Fruit fly (Drosophila melanogaster) whole organism, embryonic: ENCODE results near the gene msd1.

Experiments used
- Blimp-1 ChIP-seq: fragments of 200-800 bp; sonication (Bioruptor generic); optimal IDR thresholded peaks from 3 replicates; lab custom pipeline; 2018; ENCODE audit warnings: missing biosample characterization, missing genetic modification characterization, mild to moderate bottlenecking, moderate library complexity, missing genetic modification reagents
- CG10654 ChIP-seq: fragments of 200-800 bp; sonication (Bioruptor generic); optimal IDR thresholded peaks from 2 replicates; lab custom pipeline; 2016; ENCODE audit warnings: missing biosample characterization, missing genetic modification characterization
- CG11560 ChIP-seq: fragments of 200-800 bp; sonication (Bioruptor generic); IDR thresholded peaks from 3 replicates; pipeline ENCODE4 v1.3.6; 2022; ENCODE audit warnings: missing biosample characterization, missing genetic modification characterization
- CG12299 ChIP-seq: fragments of 200-800 bp; sonication (Bioruptor generic); optimal IDR thresholded peaks from 2 replicates; lab custom pipeline; 2018; ENCODE audit warnings: missing biosample characterization, mild to moderate bottlenecking, missing genetic modification characterization
- CG15601 ChIP-seq: fragments of 200-800 bp; sonication (Bioruptor generic); optimal IDR thresholded peaks from 3 replicates; lab custom pipeline; 2019; ENCODE audit warnings: missing biosample characterization, mild to moderate bottlenecking, missing genetic modification characterization, moderate library complexity
- CG1647 ChIP-seq: fragments of 200-800 bp; sonication (Bioruptor generic); optimal IDR thresholded peaks from 3 replicates; lab custom pipeline; 2016; ENCODE audit warnings: missing biosample characterization, missing genetic modification characterization
- CG16813 ChIP-seq: fragments of 200-800 bp; sonication (Bioruptor generic); IDR thresholded peaks from 3 replicates; pipeline ENCODE4 v1.3.6; 2022; ENCODE audit warnings: missing biosample characterization, missing genetic modification characterization; ENCODE audit not compliant: partially characterized antibody
- CG16863 ChIP-seq: fragments of 200-800 bp; sonication (Bioruptor generic); optimal IDR thresholded peaks from 3 replicates; lab custom pipeline; 2016; ENCODE audit warnings: missing biosample characterization, missing genetic modification characterization
- CG31224 ChIP-seq: fragments of 200-800 bp; sonication (Bioruptor generic); IDR thresholded peaks from 2 replicates; pipeline ENCODE4 v1.3.6; 2022; ENCODE audit warnings: missing biosample characterization, missing genetic modification characterization
- CG3281 ChIP-seq: fragments of 200-800 bp; sonication (Bioruptor generic); optimal IDR thresholded peaks from 3 replicates; lab custom pipeline; 2017; ENCODE audit warnings: missing biosample characterization, mild to moderate bottlenecking, missing genetic modification characterization
- CG5245 ChIP-seq: fragments of 200-800 bp; sonication (Bioruptor generic); optimal IDR thresholded peaks from 3 replicates; lab custom pipeline; 2016; ENCODE audit warnings: missing biosample characterization, missing genetic modification characterization
- CG6683 ChIP-seq: fragments of 200-800 bp; sonication (Bioruptor generic); optimal IDR thresholded peaks from 2 replicates; lab custom pipeline; 2017; ENCODE audit warnings: missing biosample characterization, mild to moderate bottlenecking, missing genetic modification characterization, missing genetic modification reagents
- CG7745 ChIP-seq: fragments of 200-800 bp; sonication (Bioruptor generic); optimal IDR thresholded peaks from 2 replicates; lab custom pipeline; 2018; ENCODE audit warnings: missing biosample characterization, mild to moderate bottlenecking, missing genetic modification characterization, moderate library complexity
- CG8281 ChIP-seq: fragments of 200-800 bp; sonication (Bioruptor generic); optimal IDR thresholded peaks from 2 replicates; lab custom pipeline; 2018; ENCODE audit warnings: missing biosample characterization, mild to moderate bottlenecking, missing genetic modification characterization, moderate library complexity
- CG9609 ChIP-seq: fragments of 200-800 bp; sonication (Bioruptor generic); optimal IDR thresholded peaks from 3 replicates; lab custom pipeline; 2016; ENCODE audit warnings: missing biosample characterization, missing genetic modification characterization
- CrebB ChIP-seq: fragments of 200-800 bp; sonication (Bioruptor generic); optimal IDR thresholded peaks from 3 replicates; lab custom pipeline; 2018; ENCODE audit warnings: missing biosample characterization, mild to moderate bottlenecking, missing genetic modification characterization
- Dbx ChIP-seq: fragments of 200-800 bp; sonication (Bioruptor generic); IDR thresholded peaks from 3 replicates; pipeline ENCODE4 v1.3.6; 2022; ENCODE audit warnings: missing biosample characterization, missing genetic modification characterization
- Dfd ChIP-seq, 2 experiments: fragments of >200 bp; optimal IDR thresholded peaks; 2 replicates each; lab custom pipeline; 2017; ENCODE audit warnings: missing biosample characterization in 2 of 2, missing genetic modification characterization in 2 of 2
- Dll ChIP-seq: fragments of 200-800 bp; sonication (Bioruptor generic); IDR thresholded peaks from 4 replicates; pipeline ENCODE4 v1.3.6; 2022; ENCODE audit warnings: missing biosample characterization, missing genetic modification characterization; ENCODE audit not compliant: partially characterized antibody
- Hey ChIP-seq: fragments of 200-800 bp; sonication (Bioruptor generic); optimal IDR thresholded peaks from 3 replicates; lab custom pipeline; 2018; ENCODE audit warnings: missing biosample characterization, mild to moderate bottlenecking, missing genetic modification characterization
- Lpt ChIP-seq: fragments of >200 bp; optimal IDR thresholded peaks from 2 replicates; lab custom pipeline; 2018; ENCODE audit warnings: missing biosample characterization, missing genetic modification characterization
- NFAT ChIP-seq: fragments of 200-800 bp; sonication (Bioruptor generic); IDR thresholded peaks from 2 replicates; pipeline ENCODE4 v1.3.6; 2022; ENCODE audit warnings: missing biosample characterization, missing genetic modification characterization
- Oaz ChIP-seq: fragments of 200-800 bp; sonication (Bioruptor generic); IDR thresholded peaks from 2 replicates; pipeline ENCODE4 v1.3.6; 2022; ENCODE audit warnings: missing biosample characterization, missing genetic modification characterization
- Poxn ChIP-seq: fragments of 200-800 bp; sonication (Bioruptor generic); IDR thresholded peaks from 2 replicates; pipeline ENCODE4 v1.3.6; 2022; ENCODE audit warnings: missing biosample characterization, missing genetic modification characterization
- Stat92E ChIP-seq, 3 experiments: fragments of >200 bp in 2 of 3; fragments of 200-800 bp in 1 of 3; sonication (Bioruptor generic) in 1 of 3; optimal IDR thresholded peaks; 2 replicates each; lab custom pipeline; 2017 to 2019; ENCODE audit warnings: missing biosample characterization in 3 of 3, missing genetic modification characterization in 3 of 3, mild to moderate bottlenecking in 1 of 3, moderate library complexity in 1 of 3
- Taf1 ChIP-seq: fragments of 200-800 bp; sonication (Bioruptor generic); IDR thresholded peaks from 2 replicates; pipeline ENCODE4 v1.3.6; 2022; ENCODE audit warnings: missing biosample characterization, missing genetic modification characterization
- Tbp ChIP-seq: fragments of >200 bp; optimal IDR thresholded peaks from 2 replicates; lab custom pipeline; 2018; ENCODE audit warnings: missing biosample characterization, missing genetic modification characterization
- ara ChIP-seq: fragments of 200-800 bp; sonication (Bioruptor generic); IDR thresholded peaks from 2 replicates; pipeline ENCODE4 v1.3.6; 2022; ENCODE audit warnings: missing biosample characterization, missing genetic modification characterization
- ase ChIP-seq: fragments of 200-800 bp; sonication (Bioruptor generic); IDR thresholded peaks from 3 replicates; pipeline ENCODE4 v1.3.6; 2022; ENCODE audit warnings: missing biosample characterization, missing genetic modification characterization
- bigmax ChIP-seq: fragments of 200-800 bp; sonication (Bioruptor generic); optimal IDR thresholded peaks from 2 replicates; lab custom pipeline; 2018; ENCODE audit warnings: missing biosample characterization, mild to moderate bottlenecking, missing genetic modification characterization
- bowl ChIP-seq: fragments of 200-800 bp; sonication (Bioruptor generic); IDR thresholded peaks from 2 replicates; pipeline ENCODE4 v1.3.6; 2022; ENCODE audit warnings: missing biosample characterization, missing genetic modification characterization
- br ChIP-seq: fragments of >200 bp; optimal IDR thresholded peaks from 2 replicates; lab custom pipeline; 2017
- bsh ChIP-seq, 2 experiments: fragments of 200-800 bp; sonication (Bioruptor generic); optimal IDR thresholded peaks; 2 replicates each; lab custom pipeline; 2017 to 2018; ENCODE audit warnings: mild to moderate bottlenecking in 2 of 2, missing biosample characterization in 2 of 2, missing genetic modification characterization in 2 of 2, moderate library complexity in 1 of 2
- crol ChIP-seq: fragments of 200-800 bp; sonication (Bioruptor generic); IDR thresholded peaks from 2 replicates; pipeline ENCODE4 v1.3.6; 2022; ENCODE audit warnings: missing biosample characterization, missing genetic modification characterization
- dati ChIP-seq: fragments of 200-800 bp; sonication (Bioruptor generic); IDR thresholded peaks from 2 replicates; pipeline ENCODE4 v1.3.6; 2022; ENCODE audit warnings: missing biosample characterization, missing genetic modification characterization
- dimm ChIP-seq: fragments of 200-800 bp; sonication (Bioruptor generic); IDR thresholded peaks from 2 replicates; pipeline ENCODE4 v1.3.6; 2022; ENCODE audit warnings: missing biosample characterization, missing genetic modification characterization
- dm ChIP-seq: fragments of 200-800 bp; sonication (Bioruptor generic); optimal IDR thresholded peaks from 3 replicates; lab custom pipeline; 2016; ENCODE audit warnings: missing biosample characterization, missing genetic modification characterization
- dmrt11E ChIP-seq: fragments of 200-800 bp; sonication (Bioruptor generic); optimal IDR thresholded peaks from 3 replicates; lab custom pipeline; 2018; ENCODE audit warnings: missing biosample characterization, mild to moderate bottlenecking, missing genetic modification characterization, moderate library complexity
- emc ChIP-seq: fragments of 200-800 bp; sonication (Bioruptor generic); optimal IDR thresholded peaks from 2 replicates; lab custom pipeline; 2016; ENCODE audit warnings: missing biosample characterization, missing genetic modification characterization
- fd102C ChIP-seq: fragments of 200-800 bp; sonication (Bioruptor generic); optimal IDR thresholded peaks from 2 replicates; lab custom pipeline; 2018; ENCODE audit warnings: missing biosample characterization, mild to moderate bottlenecking, missing genetic modification characterization, moderate library complexity
- gfzf ChIP-seq: fragments of 200-800 bp; sonication (Bioruptor generic); optimal IDR thresholded peaks from 2 replicates; lab custom pipeline; 2016; ENCODE audit warnings: missing biosample characterization, mild to moderate bottlenecking, missing genetic modification characterization, moderate library complexity
- ham ChIP-seq: fragments of 200-800 bp; sonication (Bioruptor generic); IDR thresholded peaks from 2 replicates; pipeline ENCODE4 v1.3.6; 2022; ENCODE audit warnings: missing biosample characterization, missing genetic modification characterization
- klu ChIP-seq: fragments of 200-800 bp; sonication (Bioruptor generic); IDR thresholded peaks from 2 replicates; pipeline ENCODE4 v1.3.6; 2022; ENCODE audit warnings: missing biosample characterization, missing genetic modification characterization
- nom ChIP-seq: fragments of 200-800 bp; sonication (Bioruptor generic); optimal IDR thresholded peaks from 2 replicates; lab custom pipeline; 2017; ENCODE audit warnings: missing biosample characterization, missing genetic modification characterization, mild to moderate bottlenecking, moderate library complexity, missing genetic modification reagents
- pfk ChIP-seq: fragments of 200-800 bp; sonication (Bioruptor generic); optimal IDR thresholded peaks from 2 replicates; lab custom pipeline; 2018; ENCODE audit warnings: missing biosample characterization, mild to moderate bottlenecking, missing genetic modification characterization, moderate library complexity
- ranshi ChIP-seq: fragments of 200-800 bp; sonication (Bioruptor generic); IDR thresholded peaks from 2 replicates; pipeline ENCODE4 v1.3.6; 2022; ENCODE audit warnings: missing biosample characterization, missing genetic modification characterization
- so ChIP-seq: fragments of 200-800 bp; sonication (Bioruptor generic); IDR thresholded peaks from 3 replicates; pipeline ENCODE4 v1.3.6; 2022; ENCODE audit warnings: missing biosample characterization, missing genetic modification characterization
- sr ChIP-seq: fragments of 200-800 bp; sonication (Bioruptor generic); IDR thresholded peaks from 3 replicates; pipeline ENCODE4 v1.3.6; 2022; ENCODE audit warnings: missing biosample characterization, missing genetic modification characterization
- stc ChIP-seq: fragments of 200-800 bp; sonication (Bioruptor generic); IDR thresholded peaks from 2 replicates; pipeline ENCODE4 v1.3.6; 2022; ENCODE audit warnings: missing biosample characterization, missing genetic modification characterization
- vfl ChIP-seq: fragments of 200-800 bp; sonication (Bioruptor generic); optimal IDR thresholded peaks from 2 replicates; lab custom pipeline; 2016; ENCODE audit warnings: missing biosample characterization, missing genetic modification characterization
- z ChIP-seq: fragments of 200-800 bp; sonication (Bioruptor generic); IDR thresholded peaks from 3 replicates; pipeline ENCODE4 v1.3.6; 2022; ENCODE audit warnings: missing biosample characterization, missing genetic modification characterization

Gene msd1

dm6 chr3L:1319097-1319725 lies 12.3 kb upstream of the msd1 start:
- TF ChIP-seq CG7745 (tag; lab: Kevin White, UChicago), result no peak
- peak; percentile 89 to 94 for TF ChIP-seq bsh (GFP tag; optimal IDR thresholded peaks at IDR 0.05; lab: Kevin White, UChicago)
- TF ChIP-seq CG10654 (GFP tag; lab: Kevin White, UChicago), result peak; percentile 77
- TF ChIP-seq ranshi, result peak; percentile 63
- no peak for TF ChIP-seq Dfd (GFP tag; optimal IDR thresholded peaks at IDR 0.05; lab: Kevin White, UChicago)
- peak; percentile 53; the same call in 1 of the 3 replicates for TF ChIP-seq Dbx
- no peak for TF ChIP-seq CG1647 (GFP tag; lab: Kevin White, UChicago)
- no peak for TF ChIP-seq pfk (GFP tag; lab: Kevin White, UChicago)
- peak; percentile 11 for TF ChIP-seq CG6683
- TF ChIP-seq NFAT, result no peak
- TF ChIP-seq Lpt (GFP tag; lab: Kevin White, UChicago), result no peak
- TF ChIP-seq Dll (GFP tag; lab: Robert Waterston, UW), result no peak
- no peak for TF ChIP-seq ham (GFP tag; lab: Robert Waterston, UW)
- TF ChIP-seq stc, result peak; percentile 88
- TF ChIP-seq CG15601 (tag; lab: Kevin White, UChicago), result peak; percentile 80
- TF ChIP-seq CG16813 (GFP tag; lab: Robert Waterston, UW), result no peak
- 0 out of 2 replicates have a peak, but pooled peaks have one; percentile 13 for TF ChIP-seq crol (GFP tag; lab: Robert Waterston, UW)
- TF ChIP-seq fd102C (GFP tag; lab: Kevin White, UChicago), result no peak
- peak; percentile 11 for TF ChIP-seq CG3281 (GFP tag; lab: Kevin White, UChicago)
- peak; percentile 88 for TF ChIP-seq ara (GFP tag; lab: Robert Waterston, UW)
- peak; percentile 46; the same call in 1 of the 2 replicates for TF ChIP-seq bowl (GFP tag; lab: Robert Waterston, UW)
- TF ChIP-seq bigmax (GFP tag; lab: Kevin White, UChicago), result no peak
- TF ChIP-seq so, result peak; percentile 87
- no peak for TF ChIP-seq Hey (tag; lab: Kevin White, UChicago)
- peak; percentile 74 for TF ChIP-seq dimm (GFP tag; lab: Robert Waterston, UW)
- TF ChIP-seq Blimp-1 (GFP tag; lab: Kevin White, UChicago), result peak; percentile 85
- TF ChIP-seq sr, result 0 out of 3 replicates have a peak, but pooled peaks have one; percentile 42
- peak; percentile 64 for TF ChIP-seq CG9609 (GFP tag; lab: Kevin White, UChicago)
- TF ChIP-seq dm (GFP tag; lab: Kevin White, UChicago), result peak; percentile 25
- no peak for TF ChIP-seq Stat92E (GFP tag; optimal IDR thresholded peaks at IDR 0.05; lab: Kevin White, UChicago)
- no peak for TF ChIP-seq Taf1
- TF ChIP-seq CG5245 (GFP tag; lab: Kevin White, UChicago), result peak; percentile 82
- TF ChIP-seq CrebB (tag; lab: Kevin White, UChicago), result peak; percentile 58
- 0 out of 2 replicates have a peak, but pooled peaks have one; percentile 27 for TF ChIP-seq dati
- peak; percentile 2 for TF ChIP-seq gfzf (GFP tag; lab: Kevin White, UChicago)
- peak; percentile 53 for TF ChIP-seq CG8281 (tag; lab: Kevin White, UChicago)
- peak; percentile 27 for TF ChIP-seq CG12299 (tag; lab: Kevin White, UChicago)
- TF ChIP-seq Oaz (GFP tag; lab: Robert Waterston, UW), result peak; percentile 36; the same call in 1 of the 2 replicates
- TF ChIP-seq br (lab: Kevin White, UChicago), result no peak
- no peak for TF ChIP-seq CG11560 (tag; lab: Robert Waterston, UW)
- TF ChIP-seq CG31224 (GFP tag; lab: Robert Waterston, UW), result no peak
- no peak for TF ChIP-seq emc
- TF ChIP-seq Tbp, result no peak
- no peak for TF ChIP-seq Poxn
- 0 out of 3 replicates have a peak, but pooled peaks have one; percentile 17 for TF ChIP-seq z (GFP tag; lab: Robert Waterston, UW)
- peak; percentile 72 for TF ChIP-seq nom
- TF ChIP-seq vfl (GFP tag; lab: Kevin White, UChicago), result no peak
- TF ChIP-seq klu (GFP tag; lab: Robert Waterston, UW), result no peak
- TF ChIP-seq dmrt11E, result peak; percentile 68
- TF ChIP-seq ase (GFP tag; lab: Robert Waterston, UW), result peak; percentile 81
- TF ChIP-seq CG16863 (GFP tag; lab: Kevin White, UChicago), result peak; percentile 75
